Worm (Caenorhabditis elegans): ENCODE measurements around the gene usp-4.
A peak's percentile ranks its signal among the peaks of the same experiment; 100 is the strongest.

Gene usp-4

ce11 chrIV:6770407-6770883 is 13.3 kb downstream of the usp-4 start, which contains the start of gene anat-1:
Gene anat-1 (plus strand): TSS chrIV:6770833.
- TF ChIP-seq nfya-1 (tag; optimal IDR thresholded peaks at IDR 0.05; ENCODE audit: insufficient read depth): no peak
- peak; percentile 51 for TF ChIP-seq elt-2 (tag; optimal IDR thresholded peaks at IDR 0.05)

ce11 chrIV:6771556-6771955 is 14.4 kb downstream of the usp-4 start:
- TF ChIP-seq pqm-1 (tag; optimal IDR thresholded peaks at IDR 0.05) (peak; percentile 77), nhr-11 (tag; optimal IDR thresholded peaks at IDR 0.05) (no peak), fkh-10 (GFP tag; optimal IDR thresholded peaks at IDR 0.05) (no peak), elt-2 (tag; optimal IDR thresholded peaks at IDR 0.05) (peak; percentile 67), pha-4 (tag; optimal IDR thresholded peaks at IDR 0.05) (peak; percentile 45), unc-62 (GFP tag; optimal IDR thresholded peaks at IDR 0.05) (no peak), nhr-23 (tag; optimal IDR thresholded peaks at IDR 0.05) (no peak), nhr-25 (tag; optimal IDR thresholded peaks at IDR 0.05) (no peak), nfya-1 (tag; optimal IDR thresholded peaks at IDR 0.05; ENCODE audit: insufficient read depth) (no peak), lsy-12 (tag; optimal IDR thresholded peaks at IDR 0.05) (no peak), ztf-11 (tag; optimal IDR thresholded peaks at IDR 0.05) (no peak), ceh-82 (tag; optimal IDR thresholded peaks at IDR 0.05) (no peak), snpc-4 (tag; optimal IDR thresholded peaks at IDR 0.05) (no peak), egl-27 (tag; optimal IDR thresholded peaks at IDR 0.05) (no peak), ceh-28 (tag; optimal IDR thresholded peaks at IDR 0.05) (peak; percentile 12), nhr-77 (tag; optimal IDR thresholded peaks at IDR 0.05) (no peak)

- TF ChIP-seq nhr-43 (tag; optimal IDR thresholded peaks at IDR 0.05; ENCODE audit: poor library complexity, severe bottlenecking) (no peak), pha-4 (tag; optimal IDR thresholded peaks at IDR 0.05) (peak; percentile 57)
These were observed 20.0 kb downstream of the usp-4 start for ce11 chrIV:6777156-6777555.

ce11 chrIV:6785151-6785550 is 28.0 kb downstream of the usp-4 start, which contains the start of gene dyci-1:
Gene dyci-1 (minus strand): TSS chrIV:6785272.
- TF ChIP-seq pha-4 (tag; optimal IDR thresholded peaks at IDR 0.05) (peak; percentile 87), snpc-4 (tag; optimal IDR thresholded peaks at IDR 0.05) (peak; percentile 13), nhr-25 (tag; optimal IDR thresholded peaks at IDR 0.05) (peak; percentile 30), fkh-10 (GFP tag; optimal IDR thresholded peaks at IDR 0.05) (no peak), ceh-28 (tag; optimal IDR thresholded peaks at IDR 0.05) (peak; percentile 17), mml-1 (tag; optimal IDR thresholded peaks at IDR 0.05) (no peak), nfya-1 (tag; optimal IDR thresholded peaks at IDR 0.05; ENCODE audit: insufficient read depth) (peak; percentile 32), lin-15B (tag; optimal IDR thresholded peaks at IDR 0.05) (peak; percentile 30), elt-2 (tag; optimal IDR thresholded peaks at IDR 0.05) (peak; percentile 22)

- TF ChIP-seq nhr-28 (tag; optimal IDR thresholded peaks at IDR 0.05) (no peak), nhr-11 (tag; optimal IDR thresholded peaks at IDR 0.05) (no peak), elt-2 (tag; optimal IDR thresholded peaks at IDR 0.05) (peak; percentile 60), tbx-2 (tag; optimal IDR thresholded peaks at IDR 0.05) (peak; percentile 4), unc-39 (tag; optimal IDR thresholded peaks at IDR 0.05) (no peak), sea-2 (GFP tag; optimal IDR thresholded peaks at IDR 0.05) (no peak), ZK546.5 (tag; optimal IDR thresholded peaks at IDR 0.05) (no peak), nhr-43 (tag; optimal IDR thresholded peaks at IDR 0.05; ENCODE audit: poor library complexity, severe bottlenecking) (peak; percentile 14), ceh-82 (tag; optimal IDR thresholded peaks at IDR 0.05) (no peak), lin-15B (tag; optimal IDR thresholded peaks at IDR 0.05) (peak; percentile 52), nhr-77 (tag; optimal IDR thresholded peaks at IDR 0.05) (no peak), nhr-25 (tag; optimal IDR thresholded peaks at IDR 0.05) (peak; percentile 32), nhr-67 (tag; optimal IDR thresholded peaks at IDR 0.05) (no peak), nfya-1 (tag; optimal IDR thresholded peaks at IDR 0.05; ENCODE audit: insufficient read depth) (peak; percentile 85), lsy-12 (tag; optimal IDR thresholded peaks at IDR 0.05) (peak; percentile 59), mml-1 (tag; optimal IDR thresholded peaks at IDR 0.05) (no peak), ztf-11 (tag; optimal IDR thresholded peaks at IDR 0.05) (no peak), lin-39 (tag; optimal IDR thresholded peaks at IDR 0.05) (peak; percentile 63), egl-5 (tag; optimal IDR thresholded peaks at IDR 0.05) (peak; percentile 57), ceh-9 (tag; optimal IDR thresholded peaks at IDR 0.05) (no peak), ama-1 (optimal IDR thresholded peaks at IDR 0.05) (no peak), nhr-76 (tag; optimal IDR thresholded peaks at IDR 0.05) (no peak), egl-27 (tag; optimal IDR thresholded peaks at IDR 0.05) (no peak), daf-12 (tag; optimal IDR thresholded peaks at IDR 0.05) (no peak), hmg-11 (tag; optimal IDR thresholded peaks at IDR 0.05) (peak; percentile 89), nhr-237 (tag; optimal IDR thresholded peaks at IDR 0.05) (no peak), fkh-10 (GFP tag; optimal IDR thresholded peaks at IDR 0.05) (no peak), eor-1 (tag; optimal IDR thresholded peaks at IDR 0.05) (no peak), aly-2 (tag; optimal IDR thresholded peaks at IDR 0.05) (no peak), nhr-23 (tag; optimal IDR thresholded peaks at IDR 0.05) (peak; percentile 52), R02D3.7 (tag; optimal IDR thresholded peaks at IDR 0.05) (no peak), zag-1 (tag; optimal IDR thresholded peaks at IDR 0.05) (peak; percentile 17), nhr-12 (tag; optimal IDR thresholded peaks at IDR 0.05) (no peak), fos-1 (tag; optimal IDR thresholded peaks at IDR 0.05) (no peak), skn-1 (tag; optimal IDR thresholded peaks at IDR 0.05) (peak; percentile 14), ceh-28 (tag; optimal IDR thresholded peaks at IDR 0.05) (peak; percentile 45), pha-4 (tag; optimal IDR thresholded peaks at IDR 0.05) (peak; percentile 79), jun-1 (tag; optimal IDR thresholded peaks at IDR 0.05) (no peak), unc-62 (GFP tag; optimal IDR thresholded peaks at IDR 0.05) (no peak)
These were observed 28.8 kb downstream of the usp-4 start for ce11 chrIV:6785873-6786272.

All from whole organism, L3 larva.